Worm (Caenorhabditis elegans): ENCODE measurements around the gene F36H9.10.

DNA sequence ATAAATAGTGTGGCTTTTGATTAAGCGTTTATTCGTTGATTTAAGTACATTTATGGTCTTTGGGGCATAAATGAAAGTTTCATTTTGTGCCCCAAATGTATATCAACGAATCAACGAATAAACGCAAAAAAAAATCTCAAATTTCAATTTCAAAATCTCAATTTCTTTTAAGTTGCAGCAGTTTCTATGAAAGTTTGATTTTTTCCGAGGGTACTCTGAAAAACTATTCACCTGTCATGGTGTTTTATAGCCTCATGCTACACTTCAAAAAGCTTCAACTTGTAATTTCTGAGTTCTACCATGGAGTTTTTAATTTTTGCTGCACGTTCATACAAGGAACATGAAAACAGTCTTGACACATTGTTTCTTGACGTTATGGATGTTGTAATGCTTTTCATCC is 45.5 kb upstream of the F36H9.10 start, which contains the start of gene ZK697.1:
- TF ChIP-seq snpc-4 (tag; optimal IDR thresholded peaks at IDR 0.05) (no peak), jun-1 (tag; optimal IDR thresholded peaks at IDR 0.05) (no peak)

Data from whole organism, L3 larva.